Fruit fly (Drosophila melanogaster): ENCODE results near the gene CG32295.

The CG32295 gene

dm6 chr3L:2544435-2545076, 17.8 kb upstream of the CG32295 start:
- no peak for TF ChIP-seq CG8301 (tag; optimal IDR thresholded peaks at IDR 0.05)
- TF ChIP-seq CG17806 (tag; optimal IDR thresholded peaks at IDR 0.05) = no peak
- no peak for TF ChIP-seq D1 (tag; optimal IDR thresholded peaks at IDR 0.05)
- no peak for TF ChIP-seq CG14655 (GFP tag; optimal IDR thresholded peaks at IDR 0.05)
- TF ChIP-seq CG13204 (GFP tag; optimal IDR thresholded peaks at IDR 0.05) = no peak
- TF ChIP-seq Pif1A (GFP tag; optimal IDR thresholded peaks at IDR 0.05) = no peak
- no peak for TF ChIP-seq rn (GFP tag; IDR thresholded peaks at IDR 0.05)
- no peak for TF ChIP-seq CG10348 (GFP tag; IDR thresholded peaks at IDR 0.05)
- no peak for TF ChIP-seq CG15710 (tag; optimal IDR thresholded peaks at IDR 0.05)
- no peak for TF ChIP-seq fd96Ca (GFP tag; IDR thresholded peaks at IDR 0.05)
- TF ChIP-seq CG34367 (tag; optimal IDR thresholded peaks at IDR 0.05) = no peak
- TF ChIP-seq Ets98B (GFP tag; IDR thresholded peaks at IDR 0.05) = no peak
- TF ChIP-seq EcR (GFP tag; optimal IDR thresholded peaks at IDR 0.05) = no peak
- no peak for TF ChIP-seq CG32121 (GFP tag; IDR thresholded peaks at IDR 0.05)
- no peak for TF ChIP-seq Snoo (tag; optimal IDR thresholded peaks at IDR 0.05)
- TF ChIP-seq CG12605 (GFP tag; IDR thresholded peaks at IDR 0.05) = no peak
- no peak for TF ChIP-seq Pif1B (GFP tag; optimal IDR thresholded peaks at IDR 0.05)
- TF ChIP-seq gl (tag; optimal IDR thresholded peaks at IDR 0.05) = no peak
- no peak for TF ChIP-seq CG8159 (tag; optimal IDR thresholded peaks at IDR 0.05)

- TF ChIP-seq CG8159 (tag; optimal IDR thresholded peaks at IDR 0.05) (no peak), CG4496 (GFP tag; IDR thresholded peaks at IDR 0.05) (peak; percentile 37; the same call in 1 of the 3 replicates), CG14655 (GFP tag; optimal IDR thresholded peaks at IDR 0.05) (peak; percentile 37), Pif1B (GFP tag; optimal IDR thresholded peaks at IDR 0.05) (no peak), CG8301 (tag; optimal IDR thresholded peaks at IDR 0.05) (peak; percentile 6), Snoo (tag; optimal IDR thresholded peaks at IDR 0.05) (no peak), CG9948 (tag; optimal IDR thresholded peaks at IDR 0.05) (no peak), CG10348 (GFP tag; IDR thresholded peaks at IDR 0.05) (no peak), CG13204 (GFP tag; optimal IDR thresholded peaks at IDR 0.05) (no peak), Ets98B (GFP tag; IDR thresholded peaks at IDR 0.05) (peak; percentile 7; the same call in 1 of the 2 replicates), rn (GFP tag; IDR thresholded peaks at IDR 0.05) (no peak), fd96Ca (GFP tag; IDR thresholded peaks at IDR 0.05) (no peak), D1 (tag; optimal IDR thresholded peaks at IDR 0.05) (no peak), CG17806 (tag; optimal IDR thresholded peaks at IDR 0.05) (no peak), CG12605 (GFP tag; IDR thresholded peaks at IDR 0.05) (no peak), CG15710 (tag; optimal IDR thresholded peaks at IDR 0.05) (no peak), EcR (GFP tag; optimal IDR thresholded peaks at IDR 0.05) (no peak), CG34367 (tag; optimal IDR thresholded peaks at IDR 0.05) (no peak), Pif1A (GFP tag; optimal IDR thresholded peaks at IDR 0.05) (no peak), CG32121 (GFP tag; IDR thresholded peaks at IDR 0.05) (no peak), gl (tag; optimal IDR thresholded peaks at IDR 0.05) (no peak)
These were observed 14.6 kb upstream of the CG32295 start for dm6 chr3L:2541361-2541760.

- TF ChIP-seq Ets98B (GFP tag; IDR thresholded peaks at IDR 0.05) (peak; percentile 18; the same call in 1 of the 2 replicates), CG8159 (tag; optimal IDR thresholded peaks at IDR 0.05) (no peak), EcR (GFP tag; optimal IDR thresholded peaks at IDR 0.05) (no peak), CG14655 (GFP tag; optimal IDR thresholded peaks at IDR 0.05) (peak; percentile 7), CG4496 (GFP tag; IDR thresholded peaks at IDR 0.05) (0 out of 3 replicates have a peak, but pooled peaks have one; percentile 28), CG32121 (GFP tag; IDR thresholded peaks at IDR 0.05) (0 out of 2 replicates have a peak, but pooled peaks have one; percentile 11)
These were observed 10.3 kb upstream of the CG32295 start for dm6 chr3L:2536969-2537600.

DNA sequence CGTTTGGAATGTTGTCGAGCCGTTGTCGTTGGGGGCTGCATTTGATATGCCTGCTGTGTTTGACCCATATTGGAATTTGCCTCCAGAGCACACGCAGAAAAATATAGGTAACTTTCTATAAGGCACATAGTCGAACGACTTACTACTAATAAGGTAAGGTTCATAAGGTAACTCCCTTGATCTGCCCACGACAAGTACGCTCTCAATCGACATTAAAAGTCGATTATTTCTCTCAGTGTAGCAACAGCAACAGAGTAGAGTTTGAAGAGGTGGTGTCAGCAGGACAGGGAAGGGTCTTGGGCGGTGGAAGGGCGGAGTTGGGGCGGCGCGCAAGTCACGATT, 6.9 kb upstream of the CG32295 start:
- peak; percentile 64 for TF ChIP-seq CG8159 (tag; optimal IDR thresholded peaks at IDR 0.05)
- no peak for TF ChIP-seq EcR (GFP tag; optimal IDR thresholded peaks at IDR 0.05)
- TF ChIP-seq CG34367 (tag; optimal IDR thresholded peaks at IDR 0.05) = peak; percentile 61
- TF ChIP-seq CG9948 (tag; optimal IDR thresholded peaks at IDR 0.05) = peak; percentile 74
- peak; percentile 2 for TF ChIP-seq CG13204 (GFP tag; optimal IDR thresholded peaks at IDR 0.05)
- TF ChIP-seq CG8301 (tag; optimal IDR thresholded peaks at IDR 0.05) = peak; percentile 91
- TF ChIP-seq CG4496 (GFP tag; IDR thresholded peaks at IDR 0.05) = peak; percentile 92
- TF ChIP-seq CG14655 (GFP tag; optimal IDR thresholded peaks at IDR 0.05) = peak; percentile 94
- peak; percentile 79 for TF ChIP-seq CG12605 (GFP tag; IDR thresholded peaks at IDR 0.05)
- peak; percentile 54 for TF ChIP-seq CG15710 (tag; optimal IDR thresholded peaks at IDR 0.05)
- peak; percentile 90 for TF ChIP-seq Ets98B (GFP tag; IDR thresholded peaks at IDR 0.05)
- peak; percentile 51; the same call in 1 of the 2 replicates for TF ChIP-seq CG10348 (GFP tag; IDR thresholded peaks at IDR 0.05)
- TF ChIP-seq gl (tag; optimal IDR thresholded peaks at IDR 0.05) = peak; percentile 13
- TF ChIP-seq Pif1B (GFP tag; optimal IDR thresholded peaks at IDR 0.05) = peak; percentile 79
- TF ChIP-seq rn (GFP tag; IDR thresholded peaks at IDR 0.05) = peak; percentile 77
- TF ChIP-seq Snoo (tag; optimal IDR thresholded peaks at IDR 0.05) = peak; percentile 19
- TF ChIP-seq Pif1A (GFP tag; optimal IDR thresholded peaks at IDR 0.05) = peak; percentile 86
- peak; percentile 88 for TF ChIP-seq CG32121 (GFP tag; IDR thresholded peaks at IDR 0.05)
- TF ChIP-seq CG17806 (tag; optimal IDR thresholded peaks at IDR 0.05) = peak; percentile 80
- TF ChIP-seq D1 (tag; optimal IDR thresholded peaks at IDR 0.05) = no peak
- peak; percentile 96 for TF ChIP-seq fd96Ca (GFP tag; IDR thresholded peaks at IDR 0.05)

- TF ChIP-seq CG10348 (GFP tag; IDR thresholded peaks at IDR 0.05) (no peak), CG4496 (GFP tag; IDR thresholded peaks at IDR 0.05) (0 out of 3 replicates have a peak, but pooled peaks have one; percentile 24), CG14655 (GFP tag; optimal IDR thresholded peaks at IDR 0.05) (peak; percentile 81), CG32121 (GFP tag; IDR thresholded peaks at IDR 0.05) (peak; percentile 23; the same call in 1 of the 2 replicates), Snoo (tag; optimal IDR thresholded peaks at IDR 0.05) (peak; percentile 40), CG8301 (tag; optimal IDR thresholded peaks at IDR 0.05) (peak; percentile 76), fd96Ca (GFP tag; IDR thresholded peaks at IDR 0.05) (no peak), Ets98B (GFP tag; IDR thresholded peaks at IDR 0.05) (no peak), D1 (tag; optimal IDR thresholded peaks at IDR 0.05) (peak; percentile 37), Pif1B (GFP tag; optimal IDR thresholded peaks at IDR 0.05) (peak; percentile 57), CG8159 (tag; optimal IDR thresholded peaks at IDR 0.05) (peak; percentile 74), Pif1A (GFP tag; optimal IDR thresholded peaks at IDR 0.05) (peak; percentile 41), rn (GFP tag; IDR thresholded peaks at IDR 0.05) (no peak), CG13204 (GFP tag; optimal IDR thresholded peaks at IDR 0.05) (no peak), CG15710 (tag; optimal IDR thresholded peaks at IDR 0.05) (peak; percentile 40), CG9948 (tag; optimal IDR thresholded peaks at IDR 0.05) (peak; percentile 56), CG12605 (GFP tag; IDR thresholded peaks at IDR 0.05) (no peak), gl (tag; optimal IDR thresholded peaks at IDR 0.05) (no peak), EcR (GFP tag; optimal IDR thresholded peaks at IDR 0.05) (no peak), CG34367 (tag; optimal IDR thresholded peaks at IDR 0.05) (no peak), CG17806 (tag; optimal IDR thresholded peaks at IDR 0.05) (peak; percentile 63)
These were observed 6.4 kb upstream of the CG32295 start for dm6 chr3L:2533000-2533731.
